Worm (Caenorhabditis elegans) whole organism, young adult: ENCODE results near the gene grd-8.

Source experiments
- F49E8.2 ChIP-seq: sonication (generic microtip); optimal IDR thresholded peaks from 3 replicates; lab custom pipeline; 2017; ENCODE audit warnings: missing genetic modification characterization, mild to moderate bottlenecking, missing compliant biosample characterization, antibody characterized with exemption, moderate library complexity; ENCODE audit not compliant: insufficient read depth
- F57A8.1 ChIP-seq: fragments of 200-800 bp; sonication (Bioruptor generic); optimal IDR thresholded peaks from 2 replicates; lab custom pipeline; 2018; ENCODE audit warnings: mild to moderate bottlenecking, missing genetic modification characterization, moderate library complexity, missing compliant biosample characterization
- K12H6.12 ChIP-seq: fragments of 200-800 bp; sonication (Bioruptor generic); optimal IDR thresholded peaks from 2 replicates; lab custom pipeline; 2018; ENCODE audit warnings: mild to moderate bottlenecking, missing genetic modification characterization, missing compliant biosample characterization
- Y95B8A.8 ChIP-seq: fragments of 200-800 bp; sonication (Bioruptor generic); IDR thresholded peaks from 2 replicates; pipeline ENCODE4 v1.3.6; 2022; ENCODE audit warnings: missing genetic modification reagents, missing genetic modification characterization, missing compliant biosample characterization
- ceh-100 ChIP-seq: fragments of 200-800 bp; sonication (Bioruptor generic); IDR thresholded peaks from 2 replicates; pipeline ENCODE4 v1.3.6; 2022; ENCODE audit warnings: missing genetic modification reagents, missing genetic modification characterization, missing compliant biosample characterization
- let-607 ChIP-seq, 2 experiments: fragments of 200-800 bp in 1 of 2; sonication (Bioruptor generic) in 1 of 2; sonication (generic microtip) in 1 of 2; optimal IDR thresholded peaks; 2 replicates each; lab custom pipeline; 2016 to 2018; ENCODE audit warnings: mild to moderate bottlenecking in 2 of 2, missing compliant biosample characterization in 2 of 2, missing genetic modification characterization in 2 of 2, moderate library complexity in 2 of 2, missing genotype in 1 of 2
- lin-40 ChIP-seq: sonication (generic microtip); optimal IDR thresholded peaks from 2 replicates; lab custom pipeline; 2016; ENCODE audit warnings: missing genetic modification characterization, mild to moderate bottlenecking, missing compliant biosample characterization, missing genotype, missing genetic modification reagents
- mxl-1 ChIP-seq: sonication (generic microtip); optimal IDR thresholded peaks from 2 replicates; lab custom pipeline; 2016; ENCODE audit warnings: missing genetic modification characterization, missing compliant biosample characterization
- snpc-1.3 ChIP-seq: sonication (generic microtip); optimal IDR thresholded peaks from 2 replicates; lab custom pipeline; 2017; ENCODE audit warnings: missing genetic modification characterization, mild to moderate bottlenecking, missing compliant biosample characterization, antibody characterized with exemption, moderate library complexity, missing genotype, missing genetic modification reagents; ENCODE audit not compliant: insufficient read depth

DNA sequence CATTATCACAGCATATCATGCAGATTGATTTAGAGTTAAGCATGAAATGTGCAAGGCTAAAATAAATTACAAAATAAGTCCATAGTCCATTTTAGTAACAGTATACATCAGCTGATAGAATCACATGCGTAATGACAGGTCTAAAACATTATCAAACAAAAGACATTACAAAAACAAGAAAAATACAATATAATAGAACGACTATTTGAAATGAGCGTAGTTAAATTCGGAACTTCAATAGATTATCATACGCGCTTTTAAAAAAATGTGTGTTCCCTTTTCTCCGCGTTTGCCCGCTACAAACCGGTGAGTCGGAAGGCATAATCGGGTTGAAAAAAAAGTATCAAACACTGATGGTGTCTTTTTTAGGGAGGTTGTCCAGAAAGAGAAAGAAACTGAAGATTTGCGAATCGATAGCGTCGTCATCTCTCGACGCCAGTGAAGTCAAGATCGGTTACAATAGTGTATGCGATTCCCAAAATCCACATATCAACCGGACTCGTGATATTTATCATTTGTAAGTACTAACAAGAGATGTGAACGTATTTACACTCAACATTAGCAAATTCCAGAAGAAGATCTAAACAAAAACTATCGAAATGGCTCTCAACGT, 13.2 kb downstream of the grd-8 start, which contains the start of gene C37C3.2:
- TF ChIP-seq lin-40: no peak
- no peak for TF ChIP-seq F49E8.2 (tag; lab: Kevin White, UChicago)
- no peak for TF ChIP-seq ceh-100
- TF ChIP-seq Y95B8A.8 (GFP tag; lab: Robert Waterston, UW): no peak
- no peak for TF ChIP-seq snpc-1.3
- no peak for TF ChIP-seq mxl-1
- no peak for TF ChIP-seq let-607 (tag; optimal IDR thresholded peaks at IDR 0.05; lab: Kevin White, UChicago)
- no peak for TF ChIP-seq F57A8.1 (GFP tag; lab: Kevin White, UChicago)
- TF ChIP-seq K12H6.12: no peak
